Worm (Caenorhabditis elegans) whole organism, early embryonic: ENCODE results near the gene Y38A10A.7.

ENCODE experiments used
- F13C5.2 ChIP-seq: sonication (generic microtip); optimal IDR thresholded peaks from 2 replicates; lab custom pipeline; 2017; ENCODE audit warnings: mild to moderate bottlenecking, missing genetic modification characterization, inconsistent platforms, missing compliant biosample characterization
- aly-1 ChIP-seq: sonication (generic microtip); optimal IDR thresholded peaks from 2 replicates; lab custom pipeline; 2016; ENCODE audit warnings: missing genetic modification characterization, missing compliant biosample characterization
- ama-1 ChIP-seq: fragments of 150-350 bp; optimal IDR thresholded peaks from 2 replicates; lab custom pipeline; 2014
- ceh-13 ChIP-seq: fragments of 200-800 bp; sonication (Bioruptor generic); optimal IDR thresholded peaks from 2 replicates; lab custom pipeline; 2018; ENCODE audit warnings: mild to moderate bottlenecking, missing genetic modification characterization, missing compliant biosample characterization
- ceh-36 ChIP-seq: sonication (generic microtip); optimal IDR thresholded peaks from 2 replicates; lab custom pipeline; 2016; ENCODE audit warnings: missing genetic modification characterization, inconsistent platforms, missing compliant biosample characterization
- ets-7 ChIP-seq: sonication (generic microtip); optimal IDR thresholded peaks from 2 replicates; lab custom pipeline; 2016; ENCODE audit warnings: missing genotype, missing genetic modification characterization, missing compliant biosample characterization
- flt-1 ChIP-seq: fragments of 200-800 bp; sonication (Bioruptor generic); IDR thresholded peaks from 2 replicates; pipeline ENCODE4 v1.3.6; 2022; ENCODE audit warnings: missing genetic modification characterization, missing compliant biosample characterization
- hmbx-1 ChIP-seq: sonication (generic microtip); optimal IDR thresholded peaks from 2 replicates; lab custom pipeline; 2016; ENCODE audit warnings: mild to moderate bottlenecking, missing genetic modification characterization, missing compliant biosample characterization
- hmg-4 ChIP-seq: fragments of 200-800 bp; sonication (Bioruptor generic); optimal IDR thresholded peaks from 2 replicates; lab custom pipeline; 2018; ENCODE audit warnings: mild to moderate bottlenecking, missing genetic modification characterization, missing compliant biosample characterization
- hnd-1 ChIP-seq: sonication (generic microtip); optimal IDR thresholded peaks from 2 replicates; lab custom pipeline; 2016; ENCODE audit warnings: missing genetic modification characterization, missing compliant biosample characterization
- pes-1 ChIP-seq: fragments of 200-800 bp; sonication (Bioruptor generic); IDR thresholded peaks from 2 replicates; pipeline ENCODE4 v1.3.6; 2022; ENCODE audit warnings: missing genetic modification reagents, missing genetic modification characterization, missing compliant biosample characterization
- scrt-1 ChIP-seq: fragments of 200-800 bp; sonication (Bioruptor generic); IDR thresholded peaks from 2 replicates; pipeline ENCODE4 v1.3.6; 2022; ENCODE audit warnings: missing genetic modification characterization, missing compliant biosample characterization
- tbx-11 ChIP-seq: fragments of 200-800 bp; sonication (Bioruptor generic); IDR thresholded peaks from 2 replicates; pipeline ENCODE4 v1.3.6; 2022; ENCODE audit warnings: missing genetic modification characterization, missing compliant biosample characterization
- tbx-37 ChIP-seq: fragments of 200-800 bp; sonication (Bioruptor generic); conservative IDR thresholded peaks from 2 replicates; pipeline ENCODE4 v1.3.6; 2022; ENCODE audit warnings: missing genetic modification reagents, missing genetic modification characterization, missing compliant biosample characterization

DNA sequence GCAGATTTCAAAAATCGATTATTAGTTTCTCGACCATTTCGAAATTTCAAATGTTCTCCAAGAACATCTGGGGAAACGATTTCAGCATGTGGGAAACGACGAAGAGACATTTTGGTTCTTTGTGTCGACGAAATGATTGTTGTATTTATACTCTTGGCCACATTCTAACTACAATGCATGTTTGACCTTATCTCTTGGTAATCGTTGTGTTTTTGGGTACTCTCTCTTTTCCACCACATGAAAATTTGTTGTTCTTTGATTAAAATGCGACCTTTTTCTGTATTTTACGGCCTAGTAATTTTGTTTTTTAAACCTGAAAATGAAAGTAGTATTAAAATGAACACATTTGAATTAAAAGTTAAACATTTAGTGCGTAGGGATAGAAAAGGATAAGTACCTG lies 16.8 kb downstream of the Y38A10A.7 start, which contains the start of gene F17A9.5:
- TF ChIP-seq ceh-13 (no peak), ama-1 (lab: Kevin White, UChicago) (no peak), aly-1 (tag; lab: Kevin White, UChicago) (no peak), pes-1 (GFP tag; lab: Robert Waterston, UW) (no peak), flt-1 (GFP tag; lab: Robert Waterston, UW) (no peak), ceh-36 (tag; lab: Kevin White, UChicago) (no peak), hmbx-1 (tag; lab: Kevin White, UChicago) (no peak), hmg-4 (GFP tag; lab: Kevin White, UChicago) (no peak), tbx-11 (GFP tag; lab: Robert Waterston, UW) (no peak), F13C5.2 (tag; lab: Kevin White, UChicago) (no peak), ets-7 (tag; lab: Kevin White, UChicago) (no peak), hnd-1 (tag; lab: Kevin White, UChicago) (no peak), scrt-1 (no peak), tbx-37 (GFP tag; lab: Robert Waterston, UW) (no peak)
